Worm (Caenorhabditis elegans): ENCODE data around the gene oac-24.
A peak's percentile ranks its signal among the peaks of the same experiment; 100 is the strongest.

oac-24 gene

ce11 chrV:4720884-4721464, 10.4 kb downstream of the oac-24 start:
- TF ChIP-seq elt-2 (tag; optimal IDR thresholded peaks at IDR 0.05), result peak; percentile 58
- TF ChIP-seq fkh-10 (GFP tag; optimal IDR thresholded peaks at IDR 0.05), result no peak
- TF ChIP-seq ceh-19 (GFP tag; optimal IDR thresholded peaks at IDR 0.05), result no peak

- TF ChIP-seq pat-9 (tag; optimal IDR thresholded peaks at IDR 0.05) (no peak), ceh-24 (tag; optimal IDR thresholded peaks at IDR 0.05) (no peak), lim-6 (tag; optimal IDR thresholded peaks at IDR 0.05) (no peak), ceh-31 (tag; optimal IDR thresholded peaks at IDR 0.05) (no peak), gmeb-2 (tag; optimal IDR thresholded peaks at IDR 0.05) (no peak), madf-2 (tag; optimal IDR thresholded peaks at IDR 0.05) (no peak), C38D4.7 (GFP tag; optimal IDR thresholded peaks at IDR 0.05) (no peak), fkh-6 (tag; optimal IDR thresholded peaks at IDR 0.05) (no peak), unc-86 (tag; optimal IDR thresholded peaks at IDR 0.05) (no peak), npax-4 (tag; optimal IDR thresholded peaks at IDR 0.05) (no peak)
Observed at ce11 chrV:4722314-4722713, 11.8 kb downstream of the oac-24 start, which contains the start of gene F39G3.5. Gene F39G3.5 (plus strand): TSS chrV:4722614.

ce11 chrV:4724453-4724852, 13.9 kb downstream of the oac-24 start, which contains the start of gene F39G3.4:
Gene F39G3.4 (plus strand): TSS chrV:4724753.
- TF ChIP-seq sox-2 (GFP tag; IDR thresholded peaks at IDR 0.05) (no peak), C38D4.7 (GFP tag; optimal IDR thresholded peaks at IDR 0.05) (no peak), C08G9.2 (tag; optimal IDR thresholded peaks at IDR 0.05) (no peak), elt-4 (tag; optimal IDR thresholded peaks at IDR 0.05) (no peak), hlh-8 (tag; optimal IDR thresholded peaks at IDR 0.05) (no peak), pax-1 (tag; optimal IDR thresholded peaks at IDR 0.05) (no peak), tbx-2 (tag; optimal IDR thresholded peaks at IDR 0.05) (no peak), tbx-7 (tag; optimal IDR thresholded peaks at IDR 0.05) (no peak), ceh-9 (tag; optimal IDR thresholded peaks at IDR 0.05) (no peak), lin-11 (tag; optimal IDR thresholded peaks at IDR 0.05) (no peak), ceh-34 (tag; optimal IDR thresholded peaks at IDR 0.05) (no peak), unc-86 (tag; optimal IDR thresholded peaks at IDR 0.05) (no peak), zip-5 (tag; optimal IDR thresholded peaks at IDR 0.05) (no peak), unc-55 (GFP tag; optimal IDR thresholded peaks at IDR 0.05) (no peak), ceh-18 (tag; optimal IDR thresholded peaks at IDR 0.05) (no peak), elt-2 (tag; optimal IDR thresholded peaks at IDR 0.05) (no peak), dve-1 (tag; optimal IDR thresholded peaks at IDR 0.05) (no peak), ceh-2 (tag; optimal IDR thresholded peaks at IDR 0.05) (no peak)

- TF ChIP-seq tbx-2 (tag; optimal IDR thresholded peaks at IDR 0.05) (peak; percentile 8), K09A11.1 (tag; optimal IDR thresholded peaks at IDR 0.05; ENCODE audit: insufficient read depth) (no peak), ceh-48 (tag; optimal IDR thresholded peaks at IDR 0.05) (no peak), ceh-18 (tag; optimal IDR thresholded peaks at IDR 0.05) (peak; percentile 48), hlh-6 (tag; optimal IDR thresholded peaks at IDR 0.05) (no peak), nfya-1 (tag; optimal IDR thresholded peaks at IDR 0.05) (peak; percentile 23), pat-9 (tag; optimal IDR thresholded peaks at IDR 0.05) (no peak), elt-4 (tag; optimal IDR thresholded peaks at IDR 0.05) (no peak), dve-1 (tag; optimal IDR thresholded peaks at IDR 0.05) (no peak), ceh-45 (GFP tag; IDR thresholded peaks at IDR 0.05) (no peak), unc-42 (tag; optimal IDR thresholded peaks at IDR 0.05) (no peak)
Observed at ce11 chrV:4730075-4730474, 19.5 kb downstream of the oac-24 start, which contains the start of gene tig-2. Gene tig-2 (minus strand): TSS chrV:4730161.

Measured in whole organism, late embryonic.